Fruit fly (Drosophila melanogaster): ENCODE results near the gene Hsc70-1.

DNA sequence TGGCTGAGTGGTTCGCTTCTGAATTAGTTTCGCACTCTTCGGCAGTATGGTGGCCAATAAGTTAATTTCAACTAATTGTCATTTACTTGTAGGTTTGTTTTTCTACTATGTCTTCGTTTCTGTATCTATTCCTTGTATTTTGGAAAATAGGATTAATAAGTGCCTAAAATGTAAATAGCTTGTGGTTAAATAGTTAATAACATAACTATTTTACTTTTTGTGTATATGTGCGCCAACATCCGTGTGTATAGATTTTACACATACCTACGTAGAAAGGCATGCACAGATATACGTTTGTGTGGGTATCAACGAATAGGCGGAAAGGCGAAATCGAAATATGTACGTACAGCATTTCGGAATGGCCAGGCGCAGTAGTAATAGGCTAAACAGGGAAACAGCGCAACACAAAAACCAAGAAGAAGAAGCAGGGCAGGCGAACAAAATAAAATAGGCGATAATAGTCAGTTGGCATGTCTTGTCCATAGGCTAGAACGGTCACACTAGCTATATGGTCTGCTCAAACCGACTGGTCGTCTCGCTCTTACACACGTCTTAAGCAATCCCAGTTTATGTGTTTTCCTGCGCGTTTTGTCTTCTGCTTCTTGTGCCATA, 28.8 kb downstream of the Hsc70-1 start:
- TF ChIP-seq ovo (GFP tag; optimal IDR thresholded peaks at IDR 0.05): no peak
- peak; percentile 79 for TF ChIP-seq cic (GFP tag; optimal IDR thresholded peaks at IDR 0.05)
- TF ChIP-seq CG14711 (tag; optimal IDR thresholded peaks at IDR 0.05): peak; percentile 21
- no peak for TF ChIP-seq Hr96 (GFP tag; optimal IDR thresholded peaks at IDR 0.05)
- peak; percentile 42 for TF ChIP-seq CG7101 (tag; optimal IDR thresholded peaks at IDR 0.05)
- TF ChIP-seq CG11617 (GFP tag; optimal IDR thresholded peaks at IDR 0.05): no peak

All from whole organism, adult.